Worm (Caenorhabditis elegans) whole organism, L2 larva: ENCODE measurements around the gene C31B8.12.

ENCODE experiments used
- aly-2 ChIP-seq: fragments of 150-350 bp; optimal IDR thresholded peaks from 2 replicates; lab custom pipeline; 2014; ENCODE audit warnings: missing biosample characterization, missing genetic modification characterization
- ama-1 ChIP-seq: fragments of 150-350 bp; optimal IDR thresholded peaks from 2 replicates; lab custom pipeline; 2018; ENCODE audit warnings: inconsistent platforms
- lin-13 ChIP-seq: fragments of 150-350 bp; optimal IDR thresholded peaks from 2 replicates; lab custom pipeline; 2014; ENCODE audit warnings: missing biosample characterization, missing genetic modification reagents, missing genetic modification characterization
- lin-39 ChIP-seq: fragments of 150-350 bp; optimal IDR thresholded peaks from 2 replicates; lab custom pipeline; 2014; ENCODE audit warnings: missing biosample characterization, missing genetic modification reagents, missing genetic modification characterization
- lsy-2 ChIP-seq, 2 experiments: fragments of 150-350 bp in 1 of 2; sonication (generic microtip) in 1 of 2; optimal IDR thresholded peaks; 2 replicates each; lab custom pipeline; 2014 to 2017; ENCODE audit warnings: missing biosample characterization in 2 of 2, missing genetic modification characterization in 2 of 2
- nhr-21 ChIP-seq: fragments of 150-350 bp; optimal IDR thresholded peaks from 2 replicates; lab custom pipeline; 2014; ENCODE audit warnings: missing biosample characterization, missing genetic modification characterization
- nhr-237 ChIP-seq: fragments of 150-350 bp; optimal IDR thresholded peaks from 2 replicates; lab custom pipeline; 2014; ENCODE audit warnings: missing biosample characterization, missing genetic modification characterization
- nhr-25 ChIP-seq: fragments of 150-350 bp; sonication (generic microtip); optimal IDR thresholded peaks from 3 replicates; lab custom pipeline; 2014; ENCODE audit warnings: missing biosample characterization, missing genetic modification characterization
- skn-1 ChIP-seq: sonication (generic microtip); optimal IDR thresholded peaks from 2 replicates; lab custom pipeline; 2017; ENCODE audit warnings: missing biosample characterization, missing genetic modification characterization
- unc-39 ChIP-seq: fragments of 150-350 bp; optimal IDR thresholded peaks from 2 replicates; lab custom pipeline; 2014; ENCODE audit warnings: missing biosample characterization, missing genetic modification characterization
- unc-62 ChIP-seq: fragments of 150-350 bp; optimal IDR thresholded peaks from 2 replicates; lab custom pipeline; 2014; ENCODE audit warnings: missing biosample characterization, missing genetic modification reagents, missing genetic modification characterization
- ztf-11 ChIP-seq: sonication (generic microtip); optimal IDR thresholded peaks from 2 replicates; lab custom pipeline; 2017; ENCODE audit warnings: missing biosample characterization, missing genetic modification characterization

- no peak for TF ChIP-seq lin-13
- no peak for TF ChIP-seq nhr-25 (tag; lab: Kevin White, UChicago)
- TF ChIP-seq unc-39 (tag; lab: Kevin White, UChicago), result no peak
- TF ChIP-seq lsy-2 (tag; optimal IDR thresholded peaks at IDR 0.05; lab: Kevin White, UChicago), result no peak
- TF ChIP-seq nhr-237 (tag; lab: Kevin White, UChicago), result no peak
- no peak for TF ChIP-seq unc-62 (GFP tag; lab: Kevin White, UChicago)
- TF ChIP-seq skn-1 (tag; lab: Kevin White, UChicago), result no peak
- no peak for TF ChIP-seq aly-2
- TF ChIP-seq nhr-21, result no peak
- no peak for TF ChIP-seq lin-39
- TF ChIP-seq ama-1, result no peak
- TF ChIP-seq ztf-11 (tag; lab: Kevin White, UChicago), result no peak
These were observed 37.3 kb upstream of the C31B8.12 start, which contains the start of gene srh-88 for ce11 chrV:2964786-2965185.
